Worm (Caenorhabditis elegans): ENCODE measurements around the gene M05D6.8.

M05D6.8 gene

DNA sequence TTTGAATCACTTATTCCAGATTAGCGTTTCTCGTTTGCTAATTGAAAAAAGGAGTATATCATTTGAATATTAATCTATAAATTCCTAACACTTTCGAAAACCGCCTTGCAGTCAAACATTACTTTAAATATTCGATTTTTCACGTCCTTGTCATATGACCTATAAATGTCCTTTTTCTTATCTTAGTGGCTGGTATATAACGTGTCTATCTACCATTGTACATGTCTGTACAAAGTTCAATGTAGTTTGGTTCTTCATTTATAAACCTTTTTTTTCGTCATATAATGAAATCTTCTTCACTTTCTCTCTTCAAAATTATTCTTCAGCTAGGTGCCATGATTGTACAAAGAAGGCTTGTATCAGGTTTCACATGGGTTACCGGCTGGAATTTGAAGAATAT, 14.6 kb upstream of the M05D6.8 start, which contains the start of gene gbh-2:
Gene gbh-2, plus strand, starts transcription at position 277 of the 400 bp plus-strand sequence.
- TF ChIP-seq hlh-30 (tag; optimal IDR thresholded peaks at IDR 0.05; ENCODE audit: insufficient read depth) (peak; percentile 73), hlh-11 (tag; optimal IDR thresholded peaks at IDR 0.05) (peak; percentile 68), lsy-2 (tag; optimal IDR thresholded peaks at IDR 0.05) (peak in 1 of 2 experiments; percentile 67), zag-1 (tag; optimal IDR thresholded peaks at IDR 0.05) (no peak), aha-1 (tag) (peak; percentile 43), hmg-1.1 (GFP tag; IDR thresholded peaks at IDR 0.05) (no peak), lin-29 (GFP tag; IDR thresholded peaks at IDR 0.05) (no peak), ZK337.2 (GFP tag; IDR thresholded peaks at IDR 0.05) (no peak), daf-16 (GFP tag; optimal IDR thresholded peaks at IDR 0.05) (no peak), daf-16 (tag; optimal IDR thresholded peaks at IDR 0.05) (peak; percentile 72), nhr-28 (tag; optimal IDR thresholded peaks at IDR 0.05) (peak; percentile 98), tra-1 (GFP tag; IDR thresholded peaks at IDR 0.05) (peak; percentile 36; the same call in 1 of the 2 replicates), nhr-25 (tag; optimal IDR thresholded peaks at IDR 0.05; ENCODE audit: borderline replicate concordance, insufficient read depth) (peak; percentile 22), T20F7.1 (GFP tag; optimal IDR thresholded peaks at IDR 0.05) (peak; percentile 45), dve-1 (tag; optimal IDR thresholded peaks at IDR 0.05; ENCODE audit: insufficient read depth) (peak; percentile 92), spr-3 (GFP tag; optimal IDR thresholded peaks at IDR 0.05) (no peak), gei-8 (GFP tag; optimal IDR thresholded peaks at IDR 0.05) (no peak), ztf-7 (tag; optimal IDR thresholded peaks at IDR 0.05) (peak; percentile 94), mdl-1 (tag; optimal IDR thresholded peaks at IDR 0.05) (peak in 1 of 2 experiments; percentile 19), pqm-1 (tag; optimal IDR thresholded peaks at IDR 0.05) (peak; percentile 85), nhr-77 (tag; optimal IDR thresholded peaks at IDR 0.05) (peak; percentile 64), nhr-48 (tag; optimal IDR thresholded peaks at IDR 0.05) (peak; percentile 80), ces-1 (GFP tag; optimal IDR thresholded peaks at IDR 0.05) (no peak), dmd-6 (GFP tag; IDR thresholded peaks at IDR 0.05) (peak; percentile 90), ceh-82 (tag; optimal IDR thresholded peaks at IDR 0.05) (no peak), nhr-102 (tag; optimal IDR thresholded peaks at IDR 0.05) (peak; percentile 42), lir-3 (tag; optimal IDR thresholded peaks at IDR 0.05) (no peak), hif-1 (tag; optimal IDR thresholded peaks at IDR 0.05) (peak; percentile 42 to 94), php-3 (GFP tag; IDR thresholded peaks at IDR 0.05) (peak; percentile 87), snpc-4 (tag; optimal IDR thresholded peaks at IDR 0.05) (no peak), mep-1 (tag; optimal IDR thresholded peaks at IDR 0.05) (peak; percentile 81), cey-2 (tag; optimal IDR thresholded peaks at IDR 0.05; ENCODE audit: borderline replicate concordance, insufficient read depth) (peak; percentile 42)

DNA sequence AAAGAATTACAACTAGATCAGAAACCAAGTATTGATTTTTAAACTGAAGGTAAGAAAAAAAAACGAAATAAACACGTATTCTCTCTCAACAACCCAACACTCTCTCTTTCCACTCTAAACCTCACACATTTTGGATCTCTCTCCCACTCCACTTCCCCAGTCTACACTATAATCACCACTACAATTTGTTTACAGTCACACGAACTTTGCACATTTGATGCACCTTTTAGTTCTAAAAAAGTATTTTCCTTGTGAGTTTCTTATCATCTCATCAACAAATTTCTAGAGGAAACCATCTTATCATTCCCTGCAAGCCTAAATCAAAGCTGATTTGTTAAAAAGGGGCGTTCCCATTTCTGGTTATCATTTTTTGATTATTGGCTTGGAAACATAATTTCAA, 13.5 kb upstream of the M05D6.8 start:
- TF ChIP-seq madf-9 (GFP tag; conservative IDR thresholded peaks at IDR 0.05) (no peak), arid-1 (GFP tag; conservative IDR thresholded peaks at IDR 0.05) (no peak), unc-130 (GFP tag; optimal IDR thresholded peaks at IDR 0.05) (no peak), nhr-76 (tag; optimal IDR thresholded peaks at IDR 0.05) (no peak), zip-2 (tag; optimal IDR thresholded peaks at IDR 0.05) (no peak), hlh-30 (tag; optimal IDR thresholded peaks at IDR 0.05; ENCODE audit: insufficient read depth) (peak; percentile 54), mxl-3 (GFP tag; optimal IDR thresholded peaks at IDR 0.05) (peak; percentile 19), F37D6.2 (tag; optimal IDR thresholded peaks at IDR 0.05) (no peak), ama-1 (optimal IDR thresholded peaks at IDR 0.05) (no peak), lin-13 (GFP tag; optimal IDR thresholded peaks at IDR 0.05) (peak; percentile 41), nhr-102 (tag; optimal IDR thresholded peaks at IDR 0.05) (peak; percentile 18), hif-1 (tag; optimal IDR thresholded peaks at IDR 0.05) (peak in 1 of 2 experiments; percentile 86), lsy-2 (tag; optimal IDR thresholded peaks at IDR 0.05) (peak in 1 of 2 experiments; percentile 51), nhr-25 (tag; optimal IDR thresholded peaks at IDR 0.05; ENCODE audit: borderline replicate concordance, insufficient read depth) (peak; percentile 16), php-3 (GFP tag; IDR thresholded peaks at IDR 0.05) (peak; percentile 63; the same call in 1 of the 2 replicates), saeg-2 (GFP tag; IDR thresholded peaks at IDR 0.05) (no peak), pqm-1 (tag; optimal IDR thresholded peaks at IDR 0.05) (peak; percentile 56), dve-1 (tag; optimal IDR thresholded peaks at IDR 0.05; ENCODE audit: insufficient read depth) (peak; percentile 94), mdt-29 (GFP tag; IDR thresholded peaks at IDR 0.05) (no peak), nhr-48 (tag; optimal IDR thresholded peaks at IDR 0.05) (peak; percentile 73), unc-39 (tag; optimal IDR thresholded peaks at IDR 0.05) (no peak), fos-1 (tag; optimal IDR thresholded peaks at IDR 0.05) (no peak), vab-7 (GFP tag; IDR thresholded peaks at IDR 0.05) (no peak), lim-7 (GFP tag; IDR thresholded peaks at IDR 0.05) (no peak), aha-1 (tag) (peak; percentile 80), mep-1 (tag; optimal IDR thresholded peaks at IDR 0.05) (peak; percentile 58), duxl-1 (tag; optimal IDR thresholded peaks at IDR 0.05; ENCODE audit: poor library complexity) (no peak), T26A8.4 (GFP tag; IDR thresholded peaks at IDR 0.05) (no peak), nhr-28 (tag; optimal IDR thresholded peaks at IDR 0.05) (peak; percentile 100)

All from whole organism, L4 larva.